Fruit fly (Drosophila melanogaster): ENCODE results near the gene aay.

Gene aay

DNA sequence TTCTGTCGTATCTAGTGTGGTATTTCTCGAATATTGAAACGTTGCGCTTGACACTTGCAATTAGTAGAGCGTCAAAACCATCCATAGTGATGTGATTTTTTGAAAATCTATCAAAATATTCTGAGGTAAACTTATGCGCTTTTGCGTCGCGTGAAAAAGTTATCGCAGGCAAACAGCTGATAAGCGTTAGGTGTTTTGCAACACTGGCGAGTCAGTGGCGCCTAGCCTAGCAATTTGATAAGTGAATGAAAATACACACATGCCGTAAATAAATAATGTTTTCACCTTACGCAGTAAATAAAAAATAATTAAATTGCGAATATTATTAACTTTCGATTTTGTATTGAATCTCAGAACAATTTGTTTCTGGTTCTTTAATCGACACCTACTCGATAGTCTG is 12.3 kb downstream of the aay start, which contains the start of gene CG42526 (continued):
- peak; percentile 75 for TF ChIP-seq pdm3 (GFP tag; optimal IDR thresholded peaks at IDR 0.05)
- peak; percentile 61 for TF ChIP-seq Eip78C (GFP tag)
- no peak for TF ChIP-seq CG7368 (GFP tag; optimal IDR thresholded peaks at IDR 0.05)
- TF ChIP-seq CG31627 (GFP tag; optimal IDR thresholded peaks at IDR 0.05), result peak; percentile 67
- no peak for TF ChIP-seq CG1621 (tag; optimal IDR thresholded peaks at IDR 0.05)
- no peak for TF ChIP-seq CG34406 (GFP tag; optimal IDR thresholded peaks at IDR 0.05)
- peak; percentile 57 for TF ChIP-seq CG15336 (GFP tag; IDR thresholded peaks at IDR 0.05)
- TF ChIP-seq fd59A (GFP tag; optimal IDR thresholded peaks at IDR 0.05), result no peak
- peak; percentile 24 for TF ChIP-seq CG3032 (tag; optimal IDR thresholded peaks at IDR 0.05)
- TF ChIP-seq CG32006 (GFP tag; optimal IDR thresholded peaks at IDR 0.05), result peak; percentile 56
- no peak for TF ChIP-seq CG11902 (GFP tag; optimal IDR thresholded peaks at IDR 0.05)
- no peak for TF ChIP-seq CG3919 (GFP tag; optimal IDR thresholded peaks at IDR 0.05)
- no peak for TF ChIP-seq CG6854 (GFP tag; optimal IDR thresholded peaks at IDR 0.05)
- TF ChIP-seq dac (GFP tag; optimal IDR thresholded peaks at IDR 0.05), result no peak
- TF ChIP-seq CG8319 (GFP tag; optimal IDR thresholded peaks at IDR 0.05), result no peak
- peak; percentile 65 for TF ChIP-seq achi (GFP tag; optimal IDR thresholded peaks at IDR 0.05)
- TF ChIP-seq topi (GFP tag; optimal IDR thresholded peaks at IDR 0.05), result peak; percentile 33
- TF ChIP-seq CG10669 (GFP tag; optimal IDR thresholded peaks at IDR 0.05), result no peak
- TF ChIP-seq vri (GFP tag; optimal IDR thresholded peaks at IDR 0.05), result peak; percentile 41
- peak in 1 of 2 experiments; percentile 43 for TF ChIP-seq salr (GFP tag; optimal IDR thresholded peaks at IDR 0.05)
- TF ChIP-seq Sox102F (GFP tag; optimal IDR thresholded peaks at IDR 0.05), result peak; percentile 60
- peak; percentile 58 for TF ChIP-seq Sox14 (GFP tag; optimal IDR thresholded peaks at IDR 0.05)
- no peak for TF ChIP-seq CG16779 (tag; optimal IDR thresholded peaks at IDR 0.05)
- peak; percentile 78 for TF ChIP-seq esn (GFP tag; optimal IDR thresholded peaks at IDR 0.05)
- TF ChIP-seq Eip75B (GFP tag; optimal IDR thresholded peaks at IDR 0.05), result peak; percentile 59
- TF ChIP-seq lz (GFP tag; optimal IDR thresholded peaks at IDR 0.05), result peak; percentile 57
- TF ChIP-seq CG4318 (GFP tag; optimal IDR thresholded peaks at IDR 0.05), result no peak

DNA sequence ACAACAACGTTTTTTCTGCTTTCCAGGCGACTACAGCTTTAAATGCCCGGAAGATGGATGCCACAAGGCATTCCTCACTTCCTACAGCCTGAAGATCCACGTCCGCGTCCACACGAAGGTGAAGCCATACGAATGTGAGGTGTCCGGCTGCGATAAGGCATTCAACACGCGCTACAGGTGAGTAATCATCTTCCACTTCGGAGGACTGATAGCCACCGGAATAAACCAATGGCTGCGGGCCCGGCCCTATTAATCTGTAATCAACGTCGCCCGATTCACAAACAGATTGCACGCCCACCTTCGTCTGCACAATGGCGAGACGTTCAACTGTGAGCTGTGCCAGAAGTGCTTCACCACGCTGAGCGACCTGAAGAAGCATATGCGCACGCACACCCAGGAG is 12.8 kb downstream of the aay start:
- TF ChIP-seq CG4318 (GFP tag; optimal IDR thresholded peaks at IDR 0.05) (no peak), fd59A (GFP tag; optimal IDR thresholded peaks at IDR 0.05) (no peak), CG6792 (GFP tag; optimal IDR thresholded peaks at IDR 0.05) (no peak), dac (GFP tag; optimal IDR thresholded peaks at IDR 0.05) (no peak), achi (GFP tag; optimal IDR thresholded peaks at IDR 0.05) (no peak), topi (GFP tag; optimal IDR thresholded peaks at IDR 0.05) (no peak), Sox14 (GFP tag; optimal IDR thresholded peaks at IDR 0.05) (no peak), spab (GFP tag; optimal IDR thresholded peaks at IDR 0.05) (no peak), Hr4 (GFP tag; optimal IDR thresholded peaks at IDR 0.05) (no peak)

DNA sequence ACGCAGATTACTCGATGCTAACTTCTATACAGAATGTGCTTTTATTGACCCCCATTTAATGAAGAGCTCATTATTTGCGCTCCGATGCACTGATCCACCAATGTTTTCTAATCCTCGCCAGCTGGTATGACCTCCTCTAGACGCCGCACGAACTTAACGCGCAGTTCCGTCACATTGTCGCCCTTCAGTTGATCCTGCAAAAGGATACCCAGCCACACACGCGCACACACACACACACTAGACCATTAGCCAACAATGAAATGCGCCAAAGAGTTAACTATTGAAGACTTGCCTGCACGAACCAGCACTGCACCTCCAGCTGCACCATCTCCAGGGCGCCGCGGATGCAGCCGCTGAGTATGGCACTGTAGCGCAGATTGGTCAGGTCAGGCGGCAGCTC is 15.8 kb downstream of the aay start:
- no peak for TF ChIP-seq Sox15 (GFP tag; optimal IDR thresholded peaks at IDR 0.05)
- TF ChIP-seq CG6854 (GFP tag; optimal IDR thresholded peaks at IDR 0.05), result no peak
- TF ChIP-seq CG10631 (GFP tag; optimal IDR thresholded peaks at IDR 0.05), result no peak
- TF ChIP-seq Sox102F (GFP tag; optimal IDR thresholded peaks at IDR 0.05), result no peak
- TF ChIP-seq CG10669 (GFP tag; optimal IDR thresholded peaks at IDR 0.05), result no peak
- no peak for TF ChIP-seq Ets21C (GFP tag; optimal IDR thresholded peaks at IDR 0.05)
- no peak for TF ChIP-seq svp (GFP tag)
- TF ChIP-seq CG3032 (tag; optimal IDR thresholded peaks at IDR 0.05), result no peak
- TF ChIP-seq OdsH (GFP tag; optimal IDR thresholded peaks at IDR 0.05), result no peak
- no peak for TF ChIP-seq CG32006 (GFP tag; optimal IDR thresholded peaks at IDR 0.05)
- no peak for TF ChIP-seq CG6163 (GFP tag; IDR thresholded peaks at IDR 0.05)
- no peak for TF ChIP-seq dac (GFP tag; optimal IDR thresholded peaks at IDR 0.05)
- no peak for TF ChIP-seq CG7368 (GFP tag; optimal IDR thresholded peaks at IDR 0.05)
- TF ChIP-seq CG6808 (GFP tag; optimal IDR thresholded peaks at IDR 0.05), result no peak
- no peak for TF ChIP-seq fd59A (GFP tag; optimal IDR thresholded peaks at IDR 0.05)

Measured in whole organism, prepupa.